Fruit fly (Drosophila melanogaster): Measurements from ENCODE around the gene sstn.

dm6 chr3L:15094589-15095288 lies at the start of gene sstn, which contains the start of the genes Plp and GlyRS:
- no peak for TF ChIP-seq usp (GFP tag; optimal IDR thresholded peaks at IDR 0.05)
- no peak for TF ChIP-seq psq (optimal IDR thresholded peaks at IDR 0.05)
- no peak for TF ChIP-seq EcR (GFP tag; optimal IDR thresholded peaks at IDR 0.05)
- no peak for TF ChIP-seq Dll (optimal IDR thresholded peaks at IDR 0.05)
- TF ChIP-seq CG8478 (optimal IDR thresholded peaks at IDR 0.05), result no peak
- TF ChIP-seq pan (optimal IDR thresholded peaks at IDR 0.05), result no peak

All from whole organism.